Worm (Caenorhabditis elegans) whole organism, L2 larva: ENCODE measurements around the gene fah-1.

Experiments used
- C34F6.9 ChIP-seq: fragments of 150-350 bp; optimal IDR thresholded peaks from 2 replicates; lab custom pipeline; 2014; ENCODE audit warnings: missing biosample characterization, missing genetic modification characterization
- F13H6.1 ChIP-seq: sonication (generic microtip); optimal IDR thresholded peaks from 2 replicates; lab custom pipeline; 2016; ENCODE audit warnings: missing genetic modification characterization, missing compliant biosample characterization
- Y55F3AM.14 ChIP-seq: fragments of 200-800 bp; sonication (Bioruptor generic); optimal IDR thresholded peaks from 2 replicates; lab custom pipeline; 2018; ENCODE audit warnings: mild to moderate bottlenecking, missing genetic modification characterization, missing compliant biosample characterization
- ZK546.5 ChIP-seq: sonication (generic microtip); optimal IDR thresholded peaks from 2 replicates; lab custom pipeline; 2017; ENCODE audit warnings: missing biosample characterization, missing genetic modification characterization
- alr-1 ChIP-seq: fragments of 150-350 bp; optimal IDR thresholded peaks from 2 replicates; lab custom pipeline; 2014; ENCODE audit warnings: missing biosample characterization, missing genetic modification characterization
- ama-1 ChIP-seq: fragments of 150-350 bp; optimal IDR thresholded peaks from 2 replicates; lab custom pipeline; 2018; ENCODE audit warnings: inconsistent platforms
- ceh-16 ChIP-seq: fragments of 150-350 bp; optimal IDR thresholded peaks from 2 replicates; lab custom pipeline; 2014; ENCODE audit warnings: missing biosample characterization, missing genetic modification characterization
- ceh-82 ChIP-seq: fragments of 150-350 bp; optimal IDR thresholded peaks from 2 replicates; lab custom pipeline; 2014; ENCODE audit warnings: missing biosample characterization, missing genetic modification characterization
- crh-2 ChIP-seq: sonication (generic microtip); optimal IDR thresholded peaks from 2 replicates; lab custom pipeline; 2017; ENCODE audit warnings: missing biosample characterization, missing genetic modification characterization
- elt-1 ChIP-seq: fragments of 150-350 bp; optimal IDR thresholded peaks from 2 replicates; lab custom pipeline; 2014; ENCODE audit warnings: missing biosample characterization, missing genetic modification characterization
- elt-3 ChIP-seq: sonication (generic microtip); optimal IDR thresholded peaks from 2 replicates; lab custom pipeline; 2017; ENCODE audit warnings: missing biosample characterization, missing genetic modification characterization
- fos-1 ChIP-seq: fragments of 150-350 bp; optimal IDR thresholded peaks from 2 replicates; lab custom pipeline; 2014; ENCODE audit warnings: missing biosample characterization, missing genetic modification characterization
- lin-13 ChIP-seq: fragments of 150-350 bp; optimal IDR thresholded peaks from 2 replicates; lab custom pipeline; 2014; ENCODE audit warnings: missing biosample characterization, missing genetic modification reagents, missing genetic modification characterization
- lin-39 ChIP-seq: fragments of 150-350 bp; optimal IDR thresholded peaks from 2 replicates; lab custom pipeline; 2014; ENCODE audit warnings: missing biosample characterization, missing genetic modification reagents, missing genetic modification characterization
- lsy-2 ChIP-seq, 2 experiments: fragments of 150-350 bp in 1 of 2; sonication (generic microtip) in 1 of 2; optimal IDR thresholded peaks; 2 replicates each; lab custom pipeline; 2014 to 2017; ENCODE audit warnings: missing biosample characterization in 2 of 2, missing genetic modification characterization in 2 of 2
- mab-5 ChIP-seq: fragments of 150-350 bp; optimal IDR thresholded peaks from 2 replicates; lab custom pipeline; 2014; ENCODE audit warnings: missing biosample characterization, missing genetic modification characterization
- mdl-1 ChIP-seq, 2 experiments: fragments of 150-350 bp in 1 of 2; sonication (generic microtip) in 1 of 2; optimal IDR thresholded peaks; 2 replicates each; lab custom pipeline; 2017; ENCODE audit warnings: missing biosample characterization in 2 of 2, missing genetic modification characterization in 2 of 2
- nhr-10 ChIP-seq: sonication (generic microtip); optimal IDR thresholded peaks from 2 replicates; lab custom pipeline; 2017; ENCODE audit warnings: missing biosample characterization, missing genetic modification characterization
- nhr-11 ChIP-seq: fragments of 150-350 bp; optimal IDR thresholded peaks from 2 replicates; lab custom pipeline; 2014; ENCODE audit warnings: missing biosample characterization, missing genetic modification characterization
- nhr-12 ChIP-seq: fragments of 150-350 bp; optimal IDR thresholded peaks from 2 replicates; lab custom pipeline; 2014; ENCODE audit warnings: missing biosample characterization, missing genetic modification characterization
- nhr-129 ChIP-seq: fragments of 150-350 bp; optimal IDR thresholded peaks from 2 replicates; lab custom pipeline; 2014; ENCODE audit warnings: missing biosample characterization, missing genetic modification characterization
- nhr-21 ChIP-seq: fragments of 150-350 bp; optimal IDR thresholded peaks from 2 replicates; lab custom pipeline; 2014; ENCODE audit warnings: missing biosample characterization, missing genetic modification characterization
- nhr-23 ChIP-seq: fragments of 150-350 bp; optimal IDR thresholded peaks from 2 replicates; lab custom pipeline; 2014; ENCODE audit warnings: missing biosample characterization, missing genetic modification reagents, missing genetic modification characterization
- nhr-237 ChIP-seq: fragments of 150-350 bp; optimal IDR thresholded peaks from 2 replicates; lab custom pipeline; 2014; ENCODE audit warnings: missing biosample characterization, missing genetic modification characterization
- nhr-77 ChIP-seq: fragments of 150-350 bp; optimal IDR thresholded peaks from 2 replicates; lab custom pipeline; 2014; ENCODE audit warnings: missing biosample characterization, missing genetic modification characterization
- sem-4 ChIP-seq: fragments of 150-350 bp; optimal IDR thresholded peaks from 2 replicates; lab custom pipeline; 2014; ENCODE audit warnings: missing biosample characterization, missing genetic modification reagents, missing genetic modification characterization
- skn-1 ChIP-seq: sonication (generic microtip); optimal IDR thresholded peaks from 2 replicates; lab custom pipeline; 2017; ENCODE audit warnings: missing biosample characterization, missing genetic modification characterization
- sma-3 ChIP-seq: sonication (generic microtip); optimal IDR thresholded peaks from 2 replicates; lab custom pipeline; 2016; ENCODE audit warnings: missing genetic modification reagents, missing genetic modification characterization, missing compliant biosample characterization
- sma-9 ChIP-seq, 2 experiments: fragments of 150-350 bp in 1 of 2; sonication (generic microtip) in 1 of 2; optimal IDR thresholded peaks; 2 replicates each; lab custom pipeline; 2014 to 2016; ENCODE audit warnings: missing genetic modification characterization in 2 of 2, mild to moderate bottlenecking in 1 of 2, missing biosample characterization in 1 of 2, missing compliant biosample characterization in 1 of 2, missing genetic modification reagents in 1 of 2, moderate library complexity in 1 of 2
- unc-39 ChIP-seq: fragments of 150-350 bp; optimal IDR thresholded peaks from 2 replicates; lab custom pipeline; 2014; ENCODE audit warnings: missing biosample characterization, missing genetic modification characterization
- unc-62 ChIP-seq: fragments of 150-350 bp; optimal IDR thresholded peaks from 2 replicates; lab custom pipeline; 2014; ENCODE audit warnings: missing biosample characterization, missing genetic modification reagents, missing genetic modification characterization
- zag-1 ChIP-seq: fragments of 150-350 bp; optimal IDR thresholded peaks from 2 replicates; lab custom pipeline; 2014; ENCODE audit warnings: missing biosample characterization, missing genetic modification characterization
- ztf-1 ChIP-seq: fragments of 200-800 bp; sonication (Bioruptor generic); conservative IDR thresholded peaks from 2 replicates; pipeline ENCODE4 v1.3.6; 2022; ENCODE audit warnings: missing genetic modification characterization, missing compliant biosample characterization
- ztf-11 ChIP-seq: sonication (generic microtip); optimal IDR thresholded peaks from 2 replicates; lab custom pipeline; 2017; ENCODE audit warnings: missing biosample characterization, missing genetic modification characterization
- ztf-4 ChIP-seq: fragments of 150-350 bp; optimal IDR thresholded peaks from 2 replicates; lab custom pipeline; 2014; ENCODE audit warnings: missing biosample characterization, missing genetic modification characterization

The fah-1 gene

ce11 chrX:6410177-6410765 is 38.4 kb downstream of the fah-1 start, which contains the start of gene mup-2:
mup-2 (minus strand) TSS chrX:6410227.
- TF ChIP-seq sma-9 (GFP tag; optimal IDR thresholded peaks at IDR 0.05; lab: Kevin White, UChicago), result peak; percentile 80
- TF ChIP-seq sma-9 (tag; optimal IDR thresholded peaks at IDR 0.05; lab: Kevin White, UChicago), result no peak
- TF ChIP-seq nhr-129 (tag; lab: Kevin White, UChicago), result peak; percentile 61
- no peak for TF ChIP-seq ceh-82
- TF ChIP-seq C34F6.9, result peak; percentile 3
- peak; percentile 87 for TF ChIP-seq F13H6.1 (tag; lab: Kevin White, UChicago)
- TF ChIP-seq lsy-2 (tag; optimal IDR thresholded peaks at IDR 0.05; lab: Kevin White, UChicago), result peak in 1 of 2 experiments; percentile 25
- TF ChIP-seq, all 48 proteins: peak for 5

ce11 chrX:6408713-6409112 is 40.0 kb downstream of the fah-1 start:
- no peak for TF ChIP-seq C34F6.9
- TF ChIP-seq alr-1 (tag; lab: Kevin White, UChicago), result no peak
- no peak for TF ChIP-seq unc-62
- no peak for TF ChIP-seq nhr-12 (tag; lab: Kevin White, UChicago)
- TF ChIP-seq nhr-10 (tag; lab: Kevin White, UChicago), result no peak
- TF ChIP-seq ceh-82, result no peak
- no peak for TF ChIP-seq ama-1 (lab: Kevin White, UChicago)
- no peak for TF ChIP-seq sma-9 (GFP tag; optimal IDR thresholded peaks at IDR 0.05; lab: Kevin White, UChicago)
- TF ChIP-seq sma-9 (tag; optimal IDR thresholded peaks at IDR 0.05; lab: Kevin White, UChicago), result no peak
- TF ChIP-seq ztf-11 (tag; lab: Kevin White, UChicago), result no peak
- no peak for TF ChIP-seq sem-4
- no peak for TF ChIP-seq unc-39 (tag; lab: Kevin White, UChicago)
- TF ChIP-seq mdl-1 (tag; optimal IDR thresholded peaks at IDR 0.05; lab: Kevin White, UChicago), result no peak
- no peak for TF ChIP-seq nhr-21 (tag; lab: Kevin White, UChicago)
- no peak for TF ChIP-seq nhr-11 (tag; lab: Kevin White, UChicago)
- no peak for TF ChIP-seq crh-2 (tag; lab: Kevin White, UChicago)
- no peak for TF ChIP-seq fos-1
- TF ChIP-seq nhr-23 (tag; lab: Kevin White, UChicago), result no peak
- no peak for TF ChIP-seq ztf-4

- peak; percentile 90 for TF ChIP-seq skn-1 (tag; lab: Kevin White, UChicago)
- TF ChIP-seq lsy-2 (tag; optimal IDR thresholded peaks at IDR 0.05; lab: Kevin White, UChicago), result peak in 1 of 2 experiments; percentile 13
- TF ChIP-seq lin-13, result no peak
- TF ChIP-seq fos-1, result peak; percentile 23
Observed at ce11 chrX:6408286-6408685, 40.4 kb downstream of the fah-1 start.

ce11 chrX:6407805-6408204 is 40.9 kb downstream of the fah-1 start:
- TF ChIP-seq nhr-129 (tag; lab: Kevin White, UChicago) (no peak), Y55F3AM.14 (GFP tag; lab: Kevin White, UChicago) (no peak), unc-39 (tag; lab: Kevin White, UChicago) (no peak), nhr-77 (tag; lab: Kevin White, UChicago) (no peak), mab-5 (no peak), unc-62 (no peak), ceh-16 (no peak), ama-1 (lab: Kevin White, UChicago) (no peak)
- TF ChIP-seq, all 48 proteins: peak for 0

ce11 chrX:6405905-6406304 is 42.8 kb downstream of the fah-1 start:
- TF ChIP-seq sma-3 (GFP tag; lab: Kevin White, UChicago), result no peak
- no peak for TF ChIP-seq ztf-1 (GFP tag; lab: Robert Waterston, UW)
- TF ChIP-seq elt-3 (tag; lab: Kevin White, UChicago), result no peak
- no peak for TF ChIP-seq ZK546.5 (tag; lab: Kevin White, UChicago)
- TF ChIP-seq nhr-237 (tag; lab: Kevin White, UChicago), result no peak
- TF ChIP-seq lin-13, result no peak
- no peak for TF ChIP-seq mab-5
- no peak for TF ChIP-seq ceh-16
- TF ChIP-seq lin-39 (tag; lab: Kevin White, UChicago), result no peak
- TF ChIP-seq sma-9 (GFP tag; optimal IDR thresholded peaks at IDR 0.05; lab: Kevin White, UChicago), result no peak
- no peak for TF ChIP-seq sma-9 (tag; optimal IDR thresholded peaks at IDR 0.05; lab: Kevin White, UChicago)
- TF ChIP-seq zag-1, result no peak
- TF ChIP-seq elt-1, result no peak
- TF ChIP-seq ceh-82, result no peak
